Worm (Caenorhabditis elegans) whole organism, L1 larva: Measurements from ENCODE around the gene unc-3.

Source experiments
- isw-1 ChIP-seq: fragments of 200-800 bp; sonication (Bioruptor generic); IDR thresholded peaks from 2 replicates; pipeline ENCODE4 v1.3.6; 2022; ENCODE audit warnings: missing genetic modification characterization, missing compliant biosample characterization
- pqm-1 ChIP-seq: sonication (generic microtip); optimal IDR thresholded peaks from 3 replicates; lab custom pipeline; 2017; ENCODE audit warnings: missing biosample characterization, missing genetic modification characterization
- sox-4 ChIP-seq: sonication (generic microtip); optimal IDR thresholded peaks from 2 replicates; lab custom pipeline; 2016; ENCODE audit warnings: missing genetic modification characterization, missing compliant biosample characterization

- TF ChIP-seq isw-1 (GFP tag; lab: Robert Waterston, UW) (no peak), pqm-1 (tag; lab: Kevin White, UChicago) (no peak), sox-4 (no peak)
Observed at ce11 chrX:14824490-14825050, 51.2 kb downstream of the unc-3 start, which contains the start of gene mbk-1.
